Fruit fly (Drosophila melanogaster): ENCODE measurements around the gene CG42505.

Gene CG42505

dm6 chr3R:12031657-12032056 is at the start of gene CG42505, which contains the start of the genes CG31358 and CG42504:
Gene CG42505, minus strand, starts transcription at chr3R:12031757.
Gene CG31358, minus strand, starts transcription at chr3R:12031757.
Gene CG42504, minus strand, starts transcription at chr3R:12031757.
- TF ChIP-seq ovo (GFP tag; optimal IDR thresholded peaks at IDR 0.05) (no peak), bab1 (GFP tag; optimal IDR thresholded peaks at IDR 0.05) (no peak), CG7045 (GFP tag; optimal IDR thresholded peaks at IDR 0.05) (no peak), toe (GFP tag; optimal IDR thresholded peaks at IDR 0.05) (no peak), CG12768 (GFP tag; optimal IDR thresholded peaks at IDR 0.05) (no peak), tj (GFP tag; optimal IDR thresholded peaks at IDR 0.05) (no peak), cic (GFP tag; optimal IDR thresholded peaks at IDR 0.05) (no peak)

DNA sequence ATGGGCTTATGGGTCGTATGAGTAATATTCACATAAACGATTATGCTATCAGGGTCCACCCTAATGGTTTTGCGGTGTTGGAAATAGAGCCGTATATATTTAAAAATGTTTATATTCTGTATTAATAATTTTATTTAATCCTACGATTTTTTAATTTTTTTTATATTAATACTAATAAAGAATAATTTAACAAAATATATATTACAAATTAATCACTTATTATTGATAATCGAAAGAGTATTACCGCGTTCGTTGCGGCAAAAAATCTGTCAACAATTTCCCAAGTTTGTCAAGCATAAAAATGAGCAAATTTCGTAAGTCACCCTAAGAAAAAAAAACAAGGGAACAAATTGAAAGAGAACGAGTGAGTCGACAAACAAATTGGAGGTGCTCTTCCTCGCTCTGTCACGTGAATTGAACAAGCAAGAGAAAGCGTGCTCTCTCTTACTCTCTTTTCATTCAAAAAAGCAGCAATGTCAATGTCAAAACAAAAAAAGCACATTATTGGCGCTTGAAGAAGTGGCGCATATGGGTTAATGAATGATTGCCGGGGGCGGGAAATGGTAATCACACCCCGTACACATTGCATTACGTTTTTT is 48.9 kb upstream of the CG42505 start:
- TF ChIP-seq CG5204 (GFP tag; optimal IDR thresholded peaks at IDR 0.05), result no peak
- no peak for TF ChIP-seq Crg-1 (GFP tag; optimal IDR thresholded peaks at IDR 0.05)
- no peak for TF ChIP-seq CG33017 (tag; optimal IDR thresholded peaks at IDR 0.05)
- no peak for TF ChIP-seq ovo (GFP tag; optimal IDR thresholded peaks at IDR 0.05)
- TF ChIP-seq CG7101 (tag; optimal IDR thresholded peaks at IDR 0.05), result no peak
- no peak for TF ChIP-seq kay (GFP tag; ENCODE audit: borderline replicate concordance)
- TF ChIP-seq pad (GFP tag; optimal IDR thresholded peaks at IDR 0.05), result no peak
- no peak for TF ChIP-seq CG12768 (GFP tag; optimal IDR thresholded peaks at IDR 0.05)
- TF ChIP-seq cic (GFP tag; optimal IDR thresholded peaks at IDR 0.05), result no peak
- no peak for TF ChIP-seq Clk (GFP tag; optimal IDR thresholded peaks at IDR 0.05)
- TF ChIP-seq Mnt (GFP tag; optimal IDR thresholded peaks at IDR 0.05), result no peak
- no peak for TF ChIP-seq CG1620 (GFP tag; optimal IDR thresholded peaks at IDR 0.05)
- TF ChIP-seq CG14711 (tag; optimal IDR thresholded peaks at IDR 0.05), result no peak
- TF ChIP-seq cnc (optimal IDR thresholded peaks at IDR 0.05), result no peak
- no peak for TF ChIP-seq Hr96 (GFP tag; optimal IDR thresholded peaks at IDR 0.05)
- TF ChIP-seq CG11617 (GFP tag; optimal IDR thresholded peaks at IDR 0.05), result no peak
- TF ChIP-seq toe (GFP tag; optimal IDR thresholded peaks at IDR 0.05), result no peak
- TF ChIP-seq CG7045 (GFP tag; optimal IDR thresholded peaks at IDR 0.05), result no peak
- no peak for TF ChIP-seq bab1 (GFP tag; optimal IDR thresholded peaks at IDR 0.05)
- TF ChIP-seq tj (GFP tag; optimal IDR thresholded peaks at IDR 0.05), result no peak

DNA sequence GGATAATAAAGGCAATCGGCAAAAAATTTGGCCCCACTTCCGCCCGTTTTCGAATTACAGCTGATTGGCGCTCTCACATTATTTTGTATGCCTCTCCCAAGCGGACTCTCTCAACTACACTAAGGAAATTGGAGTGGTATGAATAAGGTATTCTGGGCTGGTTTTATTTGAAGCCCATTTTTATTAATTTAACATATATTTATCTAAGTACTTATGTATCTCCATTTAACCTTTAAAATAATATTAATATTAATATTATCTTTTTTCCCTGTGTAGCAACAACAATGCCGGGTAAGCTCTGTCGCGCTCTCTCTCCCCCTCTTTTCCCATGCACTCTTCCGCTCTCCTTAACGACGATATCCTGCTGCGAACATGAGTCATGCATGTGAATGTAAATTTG is 47.4 kb upstream of the CG42505 start:
- peak; percentile 11 for TF ChIP-seq toe (GFP tag; optimal IDR thresholded peaks at IDR 0.05)
- TF ChIP-seq Crg-1 (GFP tag; optimal IDR thresholded peaks at IDR 0.05), result no peak
- TF ChIP-seq CG33017 (tag; optimal IDR thresholded peaks at IDR 0.05), result peak; percentile 84
- TF ChIP-seq CG5204 (GFP tag; optimal IDR thresholded peaks at IDR 0.05), result peak; percentile 23
- TF ChIP-seq bab1 (GFP tag; optimal IDR thresholded peaks at IDR 0.05), result no peak
- no peak for TF ChIP-seq cic (GFP tag; optimal IDR thresholded peaks at IDR 0.05)
- no peak for TF ChIP-seq ovo (GFP tag; optimal IDR thresholded peaks at IDR 0.05)
- TF ChIP-seq Hr96 (GFP tag; optimal IDR thresholded peaks at IDR 0.05), result no peak
- TF ChIP-seq tj (GFP tag; optimal IDR thresholded peaks at IDR 0.05), result no peak
- peak; percentile 78 for TF ChIP-seq CG7045 (GFP tag; optimal IDR thresholded peaks at IDR 0.05)
- peak; percentile 71 for TF ChIP-seq CG14711 (tag; optimal IDR thresholded peaks at IDR 0.05)
- peak; percentile 69 for TF ChIP-seq CG7101 (tag; optimal IDR thresholded peaks at IDR 0.05)
- TF ChIP-seq Clk (GFP tag; optimal IDR thresholded peaks at IDR 0.05), result peak; percentile 66
- TF ChIP-seq CG1620 (GFP tag; optimal IDR thresholded peaks at IDR 0.05), result no peak
- peak; percentile 31 for TF ChIP-seq kay (GFP tag; ENCODE audit: borderline replicate concordance)
- TF ChIP-seq cnc (optimal IDR thresholded peaks at IDR 0.05), result no peak
- peak; percentile 18 for TF ChIP-seq pad (GFP tag; optimal IDR thresholded peaks at IDR 0.05)
- TF ChIP-seq CG12768 (GFP tag; optimal IDR thresholded peaks at IDR 0.05), result peak; percentile 64
- no peak for TF ChIP-seq Mnt (GFP tag; optimal IDR thresholded peaks at IDR 0.05)
- peak; percentile 15 for TF ChIP-seq CG11617 (GFP tag; optimal IDR thresholded peaks at IDR 0.05)

DNA sequence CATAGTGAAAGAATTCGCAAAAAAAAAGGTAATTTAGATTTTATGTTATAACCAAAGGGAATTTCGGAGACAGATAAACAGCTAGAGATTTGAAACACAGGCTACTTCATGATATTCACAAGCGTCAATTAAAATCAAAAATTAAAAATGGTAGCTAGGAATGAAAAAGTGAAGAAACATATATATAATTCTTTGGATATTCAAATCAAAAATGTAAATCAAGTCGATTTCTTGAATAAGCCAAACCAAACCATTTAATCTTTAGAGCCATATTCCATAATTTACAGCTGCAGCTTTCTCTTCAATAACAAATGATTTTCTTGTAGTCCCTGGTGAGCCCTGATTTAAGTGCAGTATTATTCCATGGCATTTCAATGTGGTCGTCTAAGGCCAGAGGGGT is 31.3 kb upstream of the CG42505 start, which contains the start of gene CG14740:
Gene CG14740 (minus strand): TSS at position 101 of the 400 bp plus-strand sequence.
- TF ChIP-seq cic (GFP tag; optimal IDR thresholded peaks at IDR 0.05) (no peak), Clk (GFP tag; optimal IDR thresholded peaks at IDR 0.05) (no peak), CG33017 (tag; optimal IDR thresholded peaks at IDR 0.05) (no peak), cnc (optimal IDR thresholded peaks at IDR 0.05) (no peak), CG14711 (tag; optimal IDR thresholded peaks at IDR 0.05) (no peak), toe (GFP tag; optimal IDR thresholded peaks at IDR 0.05) (no peak), Mnt (GFP tag; optimal IDR thresholded peaks at IDR 0.05) (no peak), bab1 (GFP tag; optimal IDR thresholded peaks at IDR 0.05) (no peak), CG12768 (GFP tag; optimal IDR thresholded peaks at IDR 0.05) (no peak), tj (GFP tag; optimal IDR thresholded peaks at IDR 0.05) (no peak), Hr96 (GFP tag; optimal IDR thresholded peaks at IDR 0.05) (no peak)

- TF ChIP-seq CG7045 (GFP tag; optimal IDR thresholded peaks at IDR 0.05), result no peak
- TF ChIP-seq cic (GFP tag; optimal IDR thresholded peaks at IDR 0.05), result no peak
- TF ChIP-seq toe (GFP tag; optimal IDR thresholded peaks at IDR 0.05), result no peak
- TF ChIP-seq ovo (GFP tag; optimal IDR thresholded peaks at IDR 0.05), result no peak
- TF ChIP-seq CG12768 (GFP tag; optimal IDR thresholded peaks at IDR 0.05), result no peak
- no peak for TF ChIP-seq CG1620 (GFP tag; optimal IDR thresholded peaks at IDR 0.05)
- no peak for TF ChIP-seq Clk (GFP tag; optimal IDR thresholded peaks at IDR 0.05)
- TF ChIP-seq Hr96 (GFP tag; optimal IDR thresholded peaks at IDR 0.05), result no peak
- no peak for TF ChIP-seq cnc (optimal IDR thresholded peaks at IDR 0.05)
- no peak for TF ChIP-seq pad (GFP tag; optimal IDR thresholded peaks at IDR 0.05)
- TF ChIP-seq Mnt (GFP tag; optimal IDR thresholded peaks at IDR 0.05), result no peak
- no peak for TF ChIP-seq CG33017 (tag; optimal IDR thresholded peaks at IDR 0.05)
- no peak for TF ChIP-seq kay (GFP tag; ENCODE audit: borderline replicate concordance)
- TF ChIP-seq CG7101 (tag; optimal IDR thresholded peaks at IDR 0.05), result no peak
- no peak for TF ChIP-seq bab1 (GFP tag; optimal IDR thresholded peaks at IDR 0.05)
- TF ChIP-seq CG5204 (GFP tag; optimal IDR thresholded peaks at IDR 0.05), result no peak
Observed at dm6 chr3R:12049113-12049512, 17.6 kb upstream of the CG42505 start, which contains the start of gene CG14739. Gene CG14739, minus strand, starts transcription at chr3R:12049213.

- no peak for TF ChIP-seq Crg-1 (GFP tag; optimal IDR thresholded peaks at IDR 0.05)
- TF ChIP-seq cic (GFP tag; optimal IDR thresholded peaks at IDR 0.05), result no peak
Observed at dm6 chr3R:12040228-12040627, 8.7 kb upstream of the CG42505 start, which contains the start of gene CG14736. Gene CG14736, plus strand, starts transcription at chr3R:12040528.
